Fruit fly (Drosophila melanogaster) whole organism, embryonic: ENCODE data around the gene MBD-like.

Experiments
- Bgb ChIP-seq: fragments of 200-800 bp; sonication (Bioruptor generic); IDR thresholded peaks from 2 replicates; pipeline ENCODE4 v1.3.6; 2022; ENCODE audit warnings: missing biosample characterization, missing genetic modification characterization; ENCODE audit not compliant: partially characterized antibody
- CG10565 ChIP-seq: fragments of 200-800 bp; sonication (Bioruptor generic); optimal IDR thresholded peaks from 3 replicates; lab custom pipeline; 2016; ENCODE audit warnings: missing biosample characterization, mild to moderate bottlenecking, missing genetic modification characterization
- CG10959 ChIP-seq: fragments of 200-800 bp; sonication (Bioruptor generic); IDR thresholded peaks from 2 replicates; pipeline ENCODE4 v1.3.6; 2022; ENCODE audit warnings: missing biosample characterization, missing genetic modification characterization
- CG12236 ChIP-seq: fragments of 200-800 bp; sonication (Bioruptor generic); optimal IDR thresholded peaks from 2 replicates; lab custom pipeline; 2016; ENCODE audit warnings: missing biosample characterization, missing genetic modification characterization
- CG1233 ChIP-seq: fragments of 200-800 bp; sonication (Bioruptor generic); optimal IDR thresholded peaks from 4 replicates; lab custom pipeline; 2018; ENCODE audit warnings: missing biosample characterization, mild to moderate bottlenecking, missing genetic modification characterization
- CG12659 ChIP-seq: fragments of 200-800 bp; sonication (Bioruptor generic); optimal IDR thresholded peaks from 3 replicates; lab custom pipeline; 2017; ENCODE audit warnings: mild to moderate bottlenecking, missing biosample characterization, missing genetic modification reagents, missing genetic modification characterization
- CG12744 ChIP-seq: fragments of 200-800 bp; sonication (Bioruptor generic); optimal IDR thresholded peaks from 2 replicates; lab custom pipeline; 2016; ENCODE audit warnings: missing biosample characterization, missing genetic modification characterization
- CG12769 ChIP-seq: fragments of 200-800 bp; sonication (Bioruptor generic); optimal IDR thresholded peaks from 2 replicates; lab custom pipeline; 2019; ENCODE audit warnings: missing biosample characterization, mild to moderate bottlenecking, missing genetic modification characterization, moderate library complexity
- CG13894 ChIP-seq: fragments of 200-800 bp; sonication (Bioruptor generic); optimal IDR thresholded peaks from 3 replicates; lab custom pipeline; 2018; ENCODE audit warnings: missing biosample characterization, mild to moderate bottlenecking, missing genetic modification characterization, moderate library complexity
- CG1529 ChIP-seq: fragments of 200-800 bp; sonication (Bioruptor generic); optimal IDR thresholded peaks from 3 replicates; lab custom pipeline; 2018; ENCODE audit warnings: missing biosample characterization, missing genetic modification characterization
- CG17385 ChIP-seq: fragments of 200-800 bp; sonication (Bioruptor generic); optimal IDR thresholded peaks from 3 replicates; lab custom pipeline; 2018; ENCODE audit warnings: missing biosample characterization, mild to moderate bottlenecking, missing genetic modification characterization
- CG4360 ChIP-seq: fragments of 200-800 bp; sonication (Bioruptor generic); IDR thresholded peaks from 2 replicates; pipeline ENCODE4 v1.3.6; 2022; ENCODE audit warnings: missing biosample characterization, missing genetic modification characterization
- CG6791 ChIP-seq: fragments of 200-800 bp; sonication (Bioruptor generic); IDR thresholded peaks from 3 replicates; pipeline ENCODE4 v1.3.6; 2022; ENCODE audit warnings: missing biosample characterization, missing genetic modification characterization; ENCODE audit not compliant: partially characterized antibody
- CG7745 ChIP-seq: fragments of 200-800 bp; sonication (Bioruptor generic); optimal IDR thresholded peaks from 2 replicates; lab custom pipeline; 2018; ENCODE audit warnings: missing biosample characterization, mild to moderate bottlenecking, missing genetic modification characterization, moderate library complexity
- Deaf1 ChIP-seq: fragments of 200-800 bp; optimal IDR thresholded peaks from 3 replicates; lab custom pipeline; 2019; ENCODE audit warnings: missing biosample characterization, mild to moderate bottlenecking, missing genetic modification characterization, moderate library complexity
- Dref ChIP-seq: fragments of 200-800 bp; sonication (Bioruptor generic); IDR thresholded peaks from 2 replicates; pipeline ENCODE4 v1.3.6; 2022; ENCODE audit warnings: missing biosample characterization, missing genetic modification characterization
- Drgx ChIP-seq: fragments of 200-800 bp; sonication (Bioruptor generic); IDR thresholded peaks from 2 replicates; pipeline ENCODE4 v1.3.6; 2022; ENCODE audit warnings: missing biosample characterization, missing genetic modification characterization
- H15 ChIP-seq: fragments of 200-800 bp; sonication (Bioruptor generic); IDR thresholded peaks from 3 replicates; pipeline ENCODE4 v1.3.6; 2022; ENCODE audit warnings: missing biosample characterization, missing genetic modification characterization
- HLH4C ChIP-seq: fragments of 200-800 bp; sonication (Bioruptor generic); IDR thresholded peaks from 3 replicates; pipeline ENCODE4 v1.3.6; 2022; ENCODE audit warnings: missing biosample characterization, missing genetic modification characterization; ENCODE audit not compliant: partially characterized antibody
- HmgZ ChIP-seq: fragments of 200-800 bp; sonication (Bioruptor generic); optimal IDR thresholded peaks from 2 replicates; lab custom pipeline; 2018; ENCODE audit warnings: missing biosample characterization, mild to moderate bottlenecking, missing genetic modification characterization
- Myb ChIP-seq: fragments of 200-800 bp; sonication (Bioruptor generic); optimal IDR thresholded peaks from 2 replicates; lab custom pipeline; 2016; ENCODE audit warnings: missing biosample characterization, missing genetic modification characterization
- NC2β ChIP-seq: fragments of 200-800 bp; sonication (Bioruptor generic); optimal IDR thresholded peaks from 2 replicates; lab custom pipeline; 2016; ENCODE audit warnings: missing biosample characterization, missing genetic modification characterization
- Neu2 ChIP-seq: fragments of 200-800 bp; sonication (Bioruptor generic); optimal IDR thresholded peaks from 3 replicates; lab custom pipeline; 2016; ENCODE audit warnings: missing biosample characterization, missing genetic modification characterization, borderline replicate concordance
- Nf-YB ChIP-seq: fragments of 200-800 bp; sonication (Bioruptor generic); optimal IDR thresholded peaks from 3 replicates; lab custom pipeline; 2019; ENCODE audit warnings: missing biosample characterization, mild to moderate bottlenecking, missing genetic modification characterization, moderate library complexity
- Oaz ChIP-seq: fragments of 200-800 bp; sonication (Bioruptor generic); IDR thresholded peaks from 2 replicates; pipeline ENCODE4 v1.3.6; 2022; ENCODE audit warnings: missing biosample characterization, missing genetic modification characterization
- PHDP ChIP-seq: fragments of 200-800 bp; sonication (Bioruptor generic); optimal IDR thresholded peaks from 3 replicates; lab custom pipeline; 2018; ENCODE audit warnings: missing biosample characterization, mild to moderate bottlenecking, missing genetic modification characterization, moderate library complexity
- Sin3A ChIP-seq: fragments of >200 bp; optimal IDR thresholded peaks from 2 replicates; lab custom pipeline; 2018
- Sry-β ChIP-seq: fragments of 200-800 bp; sonication (Bioruptor generic); optimal IDR thresholded peaks from 2 replicates; lab custom pipeline; 2018; ENCODE audit warnings: missing biosample characterization, mild to moderate bottlenecking, missing genetic modification characterization, moderate library complexity
- abd-A ChIP-seq: fragments of 200-800 bp; sonication (Bioruptor generic); optimal IDR thresholded peaks from 3 replicates; lab custom pipeline; 2019; ENCODE audit warnings: missing biosample characterization, mild to moderate bottlenecking, missing genetic modification characterization, moderate library complexity
- ase ChIP-seq: fragments of 200-800 bp; sonication (Bioruptor generic); IDR thresholded peaks from 3 replicates; pipeline ENCODE4 v1.3.6; 2022; ENCODE audit warnings: missing biosample characterization, missing genetic modification characterization
- bbx ChIP-seq: fragments of 200-800 bp; sonication (Bioruptor generic); IDR thresholded peaks from 2 replicates; pipeline ENCODE4 v1.3.6; 2022; ENCODE audit warnings: missing biosample characterization, missing genetic modification characterization; ENCODE audit not compliant: partially characterized antibody
- bigmax ChIP-seq: fragments of 200-800 bp; sonication (Bioruptor generic); optimal IDR thresholded peaks from 2 replicates; lab custom pipeline; 2018; ENCODE audit warnings: missing biosample characterization, mild to moderate bottlenecking, missing genetic modification characterization
- br ChIP-seq: fragments of >200 bp; optimal IDR thresholded peaks from 2 replicates; lab custom pipeline; 2017
- ci ChIP-seq: fragments of 200-800 bp; sonication (Bioruptor generic); IDR thresholded peaks from 3 replicates; pipeline ENCODE4 v1.3.6; 2022; ENCODE audit warnings: missing biosample characterization, missing genetic modification characterization
- cwo ChIP-seq: fragments of 200-800 bp; sonication (Bioruptor generic); optimal IDR thresholded peaks from 3 replicates; lab custom pipeline; 2017; ENCODE audit warnings: missing biosample characterization, missing genetic modification characterization, mild to moderate bottlenecking, moderate library complexity, missing genetic modification reagents
- dan ChIP-seq: fragments of 200-800 bp; sonication (Bioruptor generic); IDR thresholded peaks from 2 replicates; pipeline ENCODE4 v1.3.6; 2022; ENCODE audit warnings: missing biosample characterization, missing genetic modification characterization
- fd102C ChIP-seq: fragments of 200-800 bp; sonication (Bioruptor generic); optimal IDR thresholded peaks from 2 replicates; lab custom pipeline; 2018; ENCODE audit warnings: missing biosample characterization, mild to moderate bottlenecking, missing genetic modification characterization, moderate library complexity
- fd3F ChIP-seq: fragments of 200-800 bp; sonication (Bioruptor generic); optimal IDR thresholded peaks from 2 replicates; lab custom pipeline; 2018; ENCODE audit warnings: missing biosample characterization, mild to moderate bottlenecking, missing genetic modification characterization, moderate library complexity
- gce ChIP-seq: fragments of 200-800 bp; sonication (Bioruptor generic); IDR thresholded peaks from 3 replicates; pipeline ENCODE4 v1.3.6; 2022; ENCODE audit warnings: missing biosample characterization, missing genetic modification characterization
- lbe ChIP-seq: fragments of 200-800 bp; sonication (Bioruptor generic); optimal IDR thresholded peaks from 2 replicates; lab custom pipeline; 2016; ENCODE audit warnings: missing biosample characterization, mild to moderate bottlenecking, missing genetic modification characterization
- lmd ChIP-seq: fragments of 200-800 bp; sonication (Bioruptor generic); IDR thresholded peaks from 2 replicates; pipeline ENCODE4 v1.3.6; 2022; ENCODE audit warnings: missing biosample characterization, missing genetic modification characterization
- mam ChIP-seq: fragments of 200-800 bp; sonication (Bioruptor generic); optimal IDR thresholded peaks from 3 replicates; lab custom pipeline; 2016; ENCODE audit warnings: missing biosample characterization, missing genetic modification characterization
- nerfin-1 ChIP-seq: fragments of 200-800 bp; sonication (Bioruptor generic); optimal IDR thresholded peaks from 3 replicates; lab custom pipeline; 2019; ENCODE audit warnings: missing biosample characterization, mild to moderate bottlenecking, missing genetic modification characterization, moderate library complexity
- nerfin-2 ChIP-seq: fragments of 200-800 bp; sonication (Bioruptor generic); IDR thresholded peaks from 2 replicates; pipeline ENCODE4 v1.3.6; 2022; ENCODE audit warnings: missing biosample characterization, missing genetic modification characterization; ENCODE audit not compliant: partially characterized antibody
- org-1 ChIP-seq: fragments of 200-800 bp; sonication (Bioruptor generic); optimal IDR thresholded peaks from 2 replicates; lab custom pipeline; 2017; ENCODE audit warnings: missing biosample characterization, missing genetic modification characterization
- shn ChIP-seq: fragments of 200-800 bp; sonication (Bioruptor generic); optimal IDR thresholded peaks from 3 replicates; lab custom pipeline; 2016; ENCODE audit warnings: missing biosample characterization, missing genetic modification characterization
- slp2 ChIP-seq: fragments of 200-800 bp; sonication (Bioruptor generic); optimal IDR thresholded peaks from 2 replicates; lab custom pipeline; 2016; ENCODE audit warnings: missing biosample characterization, missing genetic modification characterization
- tx ChIP-seq: fragments of 200-800 bp; sonication (Bioruptor generic); optimal IDR thresholded peaks from 2 replicates; lab custom pipeline; 2016; ENCODE audit warnings: missing biosample characterization, missing genetic modification characterization
- unpg ChIP-seq: fragments of 200-800 bp; sonication (Bioruptor generic); optimal IDR thresholded peaks from 3 replicates; lab custom pipeline; 2018; ENCODE audit warnings: missing biosample characterization, mild to moderate bottlenecking, missing genetic modification characterization, moderate library complexity
- zf30C ChIP-seq: fragments of 200-800 bp; sonication (Bioruptor generic); optimal IDR thresholded peaks from 3 replicates; lab custom pipeline; 2018; ENCODE audit warnings: missing biosample characterization, mild to moderate bottlenecking, missing genetic modification characterization

Gene MBD-like

DNA sequence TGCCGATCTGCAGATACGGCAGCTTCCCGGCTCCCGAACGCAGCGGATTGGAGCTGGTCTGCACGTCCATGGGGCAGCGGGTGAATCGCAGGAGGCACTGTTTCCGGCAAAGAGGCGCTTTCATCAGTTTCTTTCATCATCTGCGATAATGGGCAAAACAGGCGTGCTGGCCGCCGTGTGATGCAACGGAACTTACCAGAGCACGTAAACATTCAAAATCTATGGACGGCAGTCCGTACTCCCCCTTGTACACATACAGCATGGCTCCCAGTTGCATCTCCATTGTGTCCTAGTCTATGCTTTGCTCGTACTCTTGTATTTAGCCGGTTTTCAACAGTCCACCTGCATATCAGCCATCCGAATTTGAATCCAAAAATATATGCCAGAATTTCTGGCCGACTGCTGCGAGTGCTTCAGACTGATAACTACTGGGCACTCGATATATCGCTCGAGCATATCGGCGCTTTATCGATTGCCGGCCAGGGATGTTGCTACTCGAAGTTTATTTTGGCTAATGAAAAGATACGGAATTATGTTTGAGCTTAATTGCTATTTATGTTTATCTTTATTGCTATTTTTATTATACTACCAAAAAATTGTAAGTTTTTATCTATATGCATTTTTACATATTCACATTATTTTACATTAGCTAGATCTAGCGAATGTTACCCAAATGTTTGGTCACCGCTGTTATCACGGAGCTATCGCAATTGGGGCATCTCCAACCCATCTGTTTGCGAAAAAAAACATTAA is 3.9 kb downstream of the MBD-like start, which contains the start of the genes CG9393 and Vps45 (continued):
- TF ChIP-seq HLH4C (GFP tag; lab: Robert Waterston, UW) (peak; percentile 94), CG10959 (GFP tag; lab: Robert Waterston, UW) (no peak), H15 (GFP tag; lab: Robert Waterston, UW) (no peak), zf30C (GFP tag; lab: Kevin White, UChicago) (no peak), NC2β (GFP tag; lab: Kevin White, UChicago) (peak; percentile 52), bigmax (GFP tag; lab: Kevin White, UChicago) (no peak), org-1 (GFP tag; lab: Kevin White, UChicago) (no peak), lbe (GFP tag; lab: Kevin White, UChicago) (peak; percentile 64), CG17385 (peak; percentile 49), Myb (peak; percentile 72), fd102C (GFP tag; lab: Kevin White, UChicago) (no peak), PHDP (peak; percentile 55), CG10565 (no peak), Bgb (GFP tag; lab: Robert Waterston, UW) (peak; percentile 94), unpg (GFP tag; lab: Kevin White, UChicago) (no peak), CG12236 (GFP tag; lab: Kevin White, UChicago) (no peak), slp2 (GFP tag; lab: Kevin White, UChicago) (no peak), Sin3A (peak; percentile 96), br (no peak), CG7745 (tag; lab: Kevin White, UChicago) (no peak), Deaf1 (tag; lab: Kevin White, UChicago) (no peak), Neu2 (GFP tag; lab: Kevin White, UChicago) (peak; percentile 5), CG4360 (GFP tag; lab: Robert Waterston, UW) (no peak), CG6791 (peak; percentile 91), mam (GFP tag; lab: Kevin White, UChicago) (peak; percentile 79), nerfin-1 (tag; lab: Kevin White, UChicago) (peak; percentile 49), lmd (GFP tag; lab: Robert Waterston, UW) (peak; percentile 60), CG1233 (GFP tag; lab: Kevin White, UChicago) (peak; percentile 15), CG12744 (GFP tag; lab: Kevin White, UChicago) (peak; percentile 50), ase (GFP tag; lab: Robert Waterston, UW) (no peak), fd3F (GFP tag; lab: Kevin White, UChicago) (peak; percentile 48), ci (GFP tag; lab: Robert Waterston, UW) (no peak), abd-A (no peak), CG12659 (GFP tag; lab: Kevin White, UChicago) (peak; percentile 78), Nf-YB (GFP tag; lab: Kevin White, UChicago) (peak; percentile 17), Sry-β (GFP tag; lab: Kevin White, UChicago) (peak; percentile 96), HmgZ (peak; percentile 75), CG12769 (tag; lab: Kevin White, UChicago) (no peak), shn (peak; percentile 52), CG1529 (GFP tag; lab: Kevin White, UChicago) (no peak), gce (GFP tag; lab: Robert Waterston, UW) (no peak), dan (GFP tag; lab: Robert Waterston, UW) (no peak), Dref (GFP tag; lab: Robert Waterston, UW) (peak; percentile 91), nerfin-2 (GFP tag; lab: Robert Waterston, UW) (peak; percentile 94), cwo (GFP tag; lab: Kevin White, UChicago) (peak; percentile 8), CG13894 (tag; lab: Kevin White, UChicago) (no peak), Drgx (GFP tag; lab: Robert Waterston, UW) (no peak), Oaz (GFP tag; lab: Robert Waterston, UW) (no peak), tx (GFP tag; lab: Kevin White, UChicago) (peak; percentile 25), bbx (peak; percentile 92)
